Fruit fly (Drosophila melanogaster): ENCODE results near the gene Idgf3.
A peak's percentile ranks its signal among the peaks of the same experiment; 100 is the strongest.

The Idgf3 gene

dm6 chr2L:16447875-16448412, 2.8 kb upstream of the Idgf3 start:
- TF ChIP-seq Ets98B (GFP tag; IDR thresholded peaks at IDR 0.05) (no peak), EcR (GFP tag; optimal IDR thresholded peaks at IDR 0.05) (peak; percentile 97), gl (tag; optimal IDR thresholded peaks at IDR 0.05) (peak; percentile 46), CG13204 (GFP tag; optimal IDR thresholded peaks at IDR 0.05) (peak; percentile 44), CG10348 (GFP tag; IDR thresholded peaks at IDR 0.05) (no peak), CG8301 (tag; optimal IDR thresholded peaks at IDR 0.05) (no peak), CG14655 (GFP tag; optimal IDR thresholded peaks at IDR 0.05) (no peak), CG4496 (GFP tag; IDR thresholded peaks at IDR 0.05) (no peak), CG34367 (tag; optimal IDR thresholded peaks at IDR 0.05) (no peak), CG8159 (tag; optimal IDR thresholded peaks at IDR 0.05) (no peak), CG17806 (tag; optimal IDR thresholded peaks at IDR 0.05) (no peak), CG32121 (GFP tag; IDR thresholded peaks at IDR 0.05) (no peak), CG12605 (GFP tag; IDR thresholded peaks at IDR 0.05) (no peak)

DNA sequence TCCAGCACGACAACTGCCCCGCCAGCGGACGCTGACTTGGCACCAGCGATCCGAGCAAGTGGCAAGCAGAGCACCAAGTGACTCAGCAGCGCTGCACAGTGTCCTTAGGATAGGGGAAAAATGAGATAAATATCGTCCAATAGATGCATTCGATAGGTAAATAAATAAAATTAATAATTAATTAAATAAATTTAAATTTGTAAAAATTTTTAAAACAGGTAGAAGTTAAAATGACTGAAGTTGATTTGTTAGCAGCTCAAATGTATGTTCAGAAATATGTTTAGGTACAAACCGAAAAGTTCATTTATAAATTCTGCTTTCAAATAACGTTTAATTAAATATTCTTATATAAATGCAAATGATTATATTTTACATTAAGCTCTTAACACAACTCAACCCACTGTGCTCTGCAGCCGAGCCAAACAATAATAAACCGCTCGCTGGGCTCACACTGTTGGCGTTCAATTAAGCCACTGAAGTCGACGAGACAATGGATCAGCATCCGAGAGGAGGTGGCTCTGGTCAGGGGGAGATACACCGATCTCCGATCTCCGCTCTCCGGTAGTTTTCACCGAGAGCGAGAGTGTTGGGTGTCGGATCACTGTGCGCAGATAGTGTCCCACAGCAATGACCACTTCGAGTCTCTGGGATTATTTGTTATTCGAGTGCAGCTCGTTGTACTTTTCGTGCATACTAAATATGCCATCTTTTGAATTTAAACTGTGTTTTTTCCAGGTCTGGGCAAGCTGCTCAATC, 2.1 kb upstream of the Idgf3 start, which contains the start of gene CG5888:
TSS of gene CG5888 (minus strand) at position 19 of the 756 bp plus-strand sequence.
- TF ChIP-seq CG13204 (GFP tag; optimal IDR thresholded peaks at IDR 0.05), result peak; percentile 66
- peak; percentile 67 for TF ChIP-seq CG32121 (GFP tag; IDR thresholded peaks at IDR 0.05)
- peak; percentile 75 for TF ChIP-seq EcR (GFP tag; optimal IDR thresholded peaks at IDR 0.05)
- no peak for TF ChIP-seq D1 (tag; optimal IDR thresholded peaks at IDR 0.05)
- TF ChIP-seq CG8159 (tag; optimal IDR thresholded peaks at IDR 0.05), result peak; percentile 80
- peak; percentile 9 for TF ChIP-seq Pif1A (GFP tag; optimal IDR thresholded peaks at IDR 0.05)
- peak; percentile 4 for TF ChIP-seq Pif1B (GFP tag; optimal IDR thresholded peaks at IDR 0.05)
- TF ChIP-seq CG8301 (tag; optimal IDR thresholded peaks at IDR 0.05), result no peak
- TF ChIP-seq CG14655 (GFP tag; optimal IDR thresholded peaks at IDR 0.05), result peak; percentile 69
- TF ChIP-seq fd96Ca (GFP tag; IDR thresholded peaks at IDR 0.05), result 0 out of 3 replicates have a peak, but pooled peaks have one; percentile 20
- TF ChIP-seq gl (tag; optimal IDR thresholded peaks at IDR 0.05), result no peak
- TF ChIP-seq CG34367 (tag; optimal IDR thresholded peaks at IDR 0.05), result peak; percentile 54
- TF ChIP-seq CG12605 (GFP tag; IDR thresholded peaks at IDR 0.05), result no peak; the same call in 1 of the 2 replicates
- no peak for TF ChIP-seq CG10348 (GFP tag; IDR thresholded peaks at IDR 0.05)
- peak; percentile 81 for TF ChIP-seq Snoo (tag; optimal IDR thresholded peaks at IDR 0.05)
- peak; percentile 46 for TF ChIP-seq CG17806 (tag; optimal IDR thresholded peaks at IDR 0.05)
- peak; percentile 69; the same call in 2 of the 3 replicates for TF ChIP-seq CG4496 (GFP tag; IDR thresholded peaks at IDR 0.05)
- TF ChIP-seq CG9948 (tag; optimal IDR thresholded peaks at IDR 0.05), result peak; percentile 66
- 0 out of 2 replicates have a peak, but pooled peaks have one; percentile 35 for TF ChIP-seq rn (GFP tag; IDR thresholded peaks at IDR 0.05)
- TF ChIP-seq Ets98B (GFP tag; IDR thresholded peaks at IDR 0.05), result peak; percentile 65; the same call in 1 of the 2 replicates
- peak; percentile 88 for TF ChIP-seq CG15710 (tag; optimal IDR thresholded peaks at IDR 0.05)

dm6 chr2L:16451858-16452257, 1.2 kb downstream of the Idgf3 start:
- no peak for TF ChIP-seq CG14655 (GFP tag; optimal IDR thresholded peaks at IDR 0.05)

dm6 chr2L:16458385-16458784, 7.7 kb downstream of the Idgf3 start:
- TF ChIP-seq CG8159 (tag; optimal IDR thresholded peaks at IDR 0.05), result no peak
- no peak for TF ChIP-seq EcR (GFP tag; optimal IDR thresholded peaks at IDR 0.05)
- no peak for TF ChIP-seq CG15710 (tag; optimal IDR thresholded peaks at IDR 0.05)
- TF ChIP-seq Pif1B (GFP tag; optimal IDR thresholded peaks at IDR 0.05), result no peak
- no peak for TF ChIP-seq Snoo (tag; optimal IDR thresholded peaks at IDR 0.05)
- TF ChIP-seq D1 (tag; optimal IDR thresholded peaks at IDR 0.05), result no peak
- TF ChIP-seq rn (GFP tag; IDR thresholded peaks at IDR 0.05), result no peak

DNA sequence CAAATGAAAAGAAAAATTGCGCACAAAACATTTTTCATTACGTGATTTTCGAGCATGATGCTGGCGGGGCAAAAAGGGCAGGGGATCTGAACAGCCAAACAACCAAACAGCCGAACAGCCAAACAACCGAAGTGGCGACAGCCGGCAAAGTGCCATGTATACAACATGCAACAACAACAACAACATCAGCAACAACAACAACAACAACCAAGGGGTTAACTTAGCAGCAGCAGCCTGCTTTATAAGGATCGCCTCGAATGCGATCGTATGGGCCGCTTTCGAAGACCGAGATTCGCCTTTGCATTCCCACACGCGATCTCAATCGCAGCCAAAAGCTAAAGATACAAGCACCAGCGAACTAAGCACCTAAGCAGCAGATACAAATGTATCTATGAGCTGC, 12.9 kb downstream of the Idgf3 start:
- no peak for TF ChIP-seq gl (tag; optimal IDR thresholded peaks at IDR 0.05)
- no peak for TF ChIP-seq EcR (GFP tag; optimal IDR thresholded peaks at IDR 0.05)
- TF ChIP-seq CG13204 (GFP tag; optimal IDR thresholded peaks at IDR 0.05), result peak; percentile 3

dm6 chr2L:16469749-16470148, 19.0 kb downstream of the Idgf3 start:
- TF ChIP-seq Pif1A (GFP tag; optimal IDR thresholded peaks at IDR 0.05), result no peak
- no peak for TF ChIP-seq Snoo (tag; optimal IDR thresholded peaks at IDR 0.05)
- TF ChIP-seq CG10348 (GFP tag; IDR thresholded peaks at IDR 0.05), result no peak
- no peak for TF ChIP-seq CG32121 (GFP tag; IDR thresholded peaks at IDR 0.05)
- no peak for TF ChIP-seq CG15710 (tag; optimal IDR thresholded peaks at IDR 0.05)
- TF ChIP-seq fd96Ca (GFP tag; IDR thresholded peaks at IDR 0.05), result no peak
- TF ChIP-seq CG8159 (tag; optimal IDR thresholded peaks at IDR 0.05), result no peak
- TF ChIP-seq D1 (tag; optimal IDR thresholded peaks at IDR 0.05), result no peak
- no peak for TF ChIP-seq Ets98B (GFP tag; IDR thresholded peaks at IDR 0.05)
- TF ChIP-seq CG8301 (tag; optimal IDR thresholded peaks at IDR 0.05), result peak; percentile 34
- TF ChIP-seq CG12605 (GFP tag; IDR thresholded peaks at IDR 0.05), result no peak
- no peak for TF ChIP-seq CG34367 (tag; optimal IDR thresholded peaks at IDR 0.05)
- peak; percentile 59 for TF ChIP-seq CG14655 (GFP tag; optimal IDR thresholded peaks at IDR 0.05)

All from whole organism, pupa.